Worm (Caenorhabditis elegans) whole organism, mixed stage, embryonic: ENCODE results near the gene grd-7.

Experiments used
- M03D4.4 ChIP-seq: sonication (generic microtip); optimal IDR thresholded peaks from 2 replicates; lab custom pipeline; 2017; ENCODE audit warnings: mild to moderate bottlenecking, missing genetic modification characterization, missing compliant biosample characterization
- bed-3 ChIP-seq: fragments of 200-800 bp; sonication (Bioruptor generic); optimal IDR thresholded peaks from 3 replicates; lab custom pipeline; 2018; ENCODE audit warnings: mild to moderate bottlenecking, missing genetic modification characterization, moderate library complexity, missing compliant biosample characterization
- ceh-39 ChIP-seq: fragments of 150-350 bp; optimal IDR thresholded peaks from 2 replicates; lab custom pipeline; 2014; ENCODE audit warnings: missing biosample characterization, missing genetic modification characterization
- ceh-83 ChIP-seq: fragments of 200-800 bp; sonication (Bioruptor generic); optimal IDR thresholded peaks from 2 replicates; lab custom pipeline; 2018; ENCODE audit warnings: mild to moderate bottlenecking, missing genetic modification characterization, missing compliant biosample characterization
- ces-1 ChIP-seq: fragments of 150-350 bp; optimal IDR thresholded peaks from 2 replicates; lab custom pipeline; 2014; ENCODE audit warnings: missing biosample characterization, missing genetic modification reagents, missing genetic modification characterization
- cnd-1 ChIP-seq: fragments of 200-800 bp; sonication (Bioruptor generic); optimal IDR thresholded peaks from 2 replicates; lab custom pipeline; 2018; ENCODE audit warnings: mild to moderate bottlenecking, missing genetic modification characterization, missing compliant biosample characterization
- drap-1 ChIP-seq: fragments of 200-800 bp; sonication (Bioruptor generic); optimal IDR thresholded peaks from 3 replicates; lab custom pipeline; 2018; ENCODE audit warnings: mild to moderate bottlenecking, missing genetic modification characterization, missing compliant biosample characterization
- elt-1 ChIP-seq: sonication (generic microtip); optimal IDR thresholded peaks from 2 replicates; lab custom pipeline; 2017; ENCODE audit warnings: missing genetic modification characterization, mild to moderate bottlenecking, missing compliant biosample characterization, antibody characterized with exemption, moderate library complexity, borderline replicate concordance; ENCODE audit not compliant: insufficient read depth
- elt-3 ChIP-seq: fragments of 150-350 bp; optimal IDR thresholded peaks from 2 replicates; lab custom pipeline; 2014; ENCODE audit warnings: missing biosample characterization, missing genetic modification characterization
- flh-1 ChIP-seq: fragments of 200-800 bp; sonication (Bioruptor generic); optimal IDR thresholded peaks from 2 replicates; lab custom pipeline; 2018; ENCODE audit warnings: mild to moderate bottlenecking, missing genetic modification characterization, moderate library complexity, missing compliant biosample characterization
- ham-2 ChIP-seq: fragments of 200-800 bp; sonication (Bioruptor generic); optimal IDR thresholded peaks from 2 replicates; lab custom pipeline; 2018; ENCODE audit warnings: mild to moderate bottlenecking, missing genetic modification characterization, missing compliant biosample characterization
- hlh-1 ChIP-seq: fragments of 150-350 bp; optimal IDR thresholded peaks from 2 replicates; lab custom pipeline; 2014; ENCODE audit warnings: missing biosample characterization, missing genetic modification reagents, missing genetic modification characterization
- lin-13 ChIP-seq: fragments of 150-350 bp; optimal IDR thresholded peaks from 2 replicates; lab custom pipeline; 2014; ENCODE audit warnings: missing biosample characterization, missing genetic modification characterization
- lin-32 ChIP-seq: fragments of 200-800 bp; sonication (Bioruptor generic); optimal IDR thresholded peaks from 2 replicates; lab custom pipeline; 2018; ENCODE audit warnings: mild to moderate bottlenecking, missing genetic modification characterization, missing compliant biosample characterization
- lsy-2 ChIP-seq: fragments of 150-350 bp; optimal IDR thresholded peaks from 2 replicates; lab custom pipeline; 2014; ENCODE audit warnings: missing biosample characterization, missing genetic modification characterization
- mep-1 ChIP-seq: fragments of 150-350 bp; optimal IDR thresholded peaks from 2 replicates; lab custom pipeline; 2017; ENCODE audit warnings: missing biosample characterization, missing genetic modification reagents, missing genetic modification characterization, inconsistent platforms
- mls-2 ChIP-seq: sonication (generic microtip); optimal IDR thresholded peaks from 2 replicates; lab custom pipeline; 2016; ENCODE audit warnings: mild to moderate bottlenecking, missing genetic modification characterization, moderate library complexity, missing compliant biosample characterization
- nhr-12 ChIP-seq: fragments of 150-350 bp; optimal IDR thresholded peaks from 2 replicates; lab custom pipeline; 2014; ENCODE audit warnings: missing biosample characterization, missing genetic modification characterization
- nhr-2 ChIP-seq: fragments of 150-350 bp; optimal IDR thresholded peaks from 2 replicates; lab custom pipeline; 2014; ENCODE audit warnings: missing biosample characterization, missing genetic modification characterization
- nhr-237 ChIP-seq: fragments of 150-350 bp; optimal IDR thresholded peaks from 2 replicates; lab custom pipeline; 2014; ENCODE audit warnings: missing biosample characterization, missing genetic modification characterization
- nhr-76 ChIP-seq: sonication (generic microtip); optimal IDR thresholded peaks from 2 replicates; lab custom pipeline; 2017; ENCODE audit warnings: missing biosample characterization, missing genetic modification characterization
- pha-4 ChIP-seq: fragments of 150-350 bp; optimal IDR thresholded peaks from 2 replicates; lab custom pipeline; 2018; ENCODE audit warnings: missing biosample characterization, missing genetic modification reagents, missing genetic modification characterization
- sem-2 ChIP-seq: fragments of 200-800 bp; sonication (Bioruptor generic); optimal IDR thresholded peaks from 2 replicates; lab custom pipeline; 2018; ENCODE audit warnings: mild to moderate bottlenecking, missing genetic modification characterization, missing compliant biosample characterization
- snpc-4 ChIP-seq: fragments of 150-350 bp; optimal IDR thresholded peaks from 2 replicates; lab custom pipeline; 2014; ENCODE audit warnings: missing biosample characterization, missing genetic modification characterization
- sptf-1 ChIP-seq: sonication (generic microtip); optimal IDR thresholded peaks from 2 replicates; lab custom pipeline; 2017; ENCODE audit warnings: mild to moderate bottlenecking, missing genetic modification characterization, moderate library complexity, missing compliant biosample characterization
- tbx-8 ChIP-seq: fragments of 200-800 bp; sonication (Bioruptor generic); optimal IDR thresholded peaks from 2 replicates; lab custom pipeline; 2018; ENCODE audit warnings: mild to moderate bottlenecking, missing genetic modification characterization, moderate library complexity, missing compliant biosample characterization
- unc-120 ChIP-seq: sonication (generic microtip); optimal IDR thresholded peaks from 2 replicates; lab custom pipeline; 2017; ENCODE audit warnings: missing genetic modification characterization, missing compliant biosample characterization; ENCODE audit not compliant: poor library complexity, severe bottlenecking
- unc-39 ChIP-seq: fragments of 150-350 bp; optimal IDR thresholded peaks from 2 replicates; lab custom pipeline; 2014; ENCODE audit warnings: missing biosample characterization, missing genetic modification characterization
- unc-62 ChIP-seq: fragments of 150-350 bp; optimal IDR thresholded peaks from 2 replicates; lab custom pipeline; 2014; ENCODE audit warnings: missing biosample characterization, missing genetic modification reagents, missing genetic modification characterization
- zip-8 ChIP-seq: fragments of 150-350 bp; optimal IDR thresholded peaks from 2 replicates; lab custom pipeline; 2014; ENCODE audit warnings: missing biosample characterization, missing genetic modification characterization

Gene grd-7

ce11 chrX:7290859-7291628, 21.8 kb upstream of the grd-7 start:
- TF ChIP-seq sptf-1 (no peak), unc-62 (no peak), tbx-8 (GFP tag; lab: Kevin White, UChicago) (no peak), M03D4.4 (tag; lab: Kevin White, UChicago) (no peak), lsy-2 (tag; lab: Kevin White, UChicago) (no peak), lin-13 (no peak), ham-2 (no peak), mep-1 (tag; lab: Kevin White, UChicago) (no peak), pha-4 (no peak)

ce11 chrX:7289565-7289964, 20.3 kb upstream of the grd-7 start:
- TF ChIP-seq lin-32 (no peak), drap-1 (GFP tag; lab: Kevin White, UChicago) (no peak), mls-2 (tag; lab: Kevin White, UChicago) (no peak), zip-8 (tag; lab: Kevin White, UChicago) (no peak), cnd-1 (tag; lab: Kevin White, UChicago) (no peak), M03D4.4 (tag; lab: Kevin White, UChicago) (no peak), elt-1 (no peak), nhr-12 (no peak), unc-120 (tag; lab: Kevin White, UChicago) (no peak), lsy-2 (tag; lab: Kevin White, UChicago) (no peak), elt-3 (tag; lab: Kevin White, UChicago) (no peak), nhr-2 (tag; lab: Kevin White, UChicago) (no peak), unc-39 (tag; lab: Kevin White, UChicago) (peak; percentile 4), pha-4 (no peak), ces-1 (GFP tag; lab: Kevin White, UChicago) (peak; percentile 6), ceh-39 (tag; lab: Kevin White, UChicago) (peak; percentile 3), ham-2 (no peak), flh-1 (GFP tag; lab: Kevin White, UChicago) (no peak), sptf-1 (no peak), snpc-4 (tag; lab: Kevin White, UChicago) (no peak), bed-3 (GFP tag; lab: Kevin White, UChicago) (no peak), mep-1 (tag; lab: Kevin White, UChicago) (no peak), lin-13 (no peak)
- TF ChIP-seq, all 35 proteins: peak for 3

- TF ChIP-seq unc-39 (tag; lab: Kevin White, UChicago) (peak; percentile 60), zip-8 (tag; lab: Kevin White, UChicago) (no peak), ces-1 (GFP tag; lab: Kevin White, UChicago) (peak; percentile 69)
These were observed 15.5 kb upstream of the grd-7 start for ce11 chrX:7284724-7285184.

ce11 chrX:7283136-7283535, 13.9 kb upstream of the grd-7 start:
- no peak for TF ChIP-seq nhr-2 (tag; lab: Kevin White, UChicago)
- no peak for TF ChIP-seq lsy-2 (tag; lab: Kevin White, UChicago)
- no peak for TF ChIP-seq nhr-76 (tag; lab: Kevin White, UChicago)
- TF ChIP-seq elt-3 (tag; lab: Kevin White, UChicago), result no peak
- no peak for TF ChIP-seq M03D4.4 (tag; lab: Kevin White, UChicago)
- no peak for TF ChIP-seq sptf-1
- no peak for TF ChIP-seq mls-2 (tag; lab: Kevin White, UChicago)
- TF ChIP-seq ceh-83 (GFP tag; lab: Kevin White, UChicago), result no peak
- no peak for TF ChIP-seq nhr-12
- no peak for TF ChIP-seq nhr-237 (tag; lab: Kevin White, UChicago)
- no peak for TF ChIP-seq hlh-1 (tag; lab: Kevin White, UChicago)
- TF ChIP-seq sem-2 (GFP tag; lab: Kevin White, UChicago), result no peak

ce11 chrX:7281347-7281746, 12.1 kb upstream of the grd-7 start:
- TF ChIP-seq snpc-4 (tag; lab: Kevin White, UChicago) (no peak), lin-32 (no peak), zip-8 (tag; lab: Kevin White, UChicago) (no peak), lsy-2 (tag; lab: Kevin White, UChicago) (no peak), mls-2 (tag; lab: Kevin White, UChicago) (peak; percentile 1), ces-1 (GFP tag; lab: Kevin White, UChicago) (peak; percentile 98), mep-1 (tag; lab: Kevin White, UChicago) (no peak), M03D4.4 (tag; lab: Kevin White, UChicago) (no peak)
